Worm (Caenorhabditis elegans) whole organism, L2 larva: ENCODE data around the gene srj-37.

Experiments
- C34F6.9 ChIP-seq: fragments of 150-350 bp; optimal IDR thresholded peaks from 2 replicates; lab custom pipeline; 2014; ENCODE audit warnings: missing biosample characterization, missing genetic modification characterization
- Y55F3AM.14 ChIP-seq: fragments of 200-800 bp; sonication (Bioruptor generic); optimal IDR thresholded peaks from 2 replicates; lab custom pipeline; 2018; ENCODE audit warnings: mild to moderate bottlenecking, missing genetic modification characterization, missing compliant biosample characterization
- alr-1 ChIP-seq: fragments of 150-350 bp; optimal IDR thresholded peaks from 2 replicates; lab custom pipeline; 2014; ENCODE audit warnings: missing biosample characterization, missing genetic modification characterization
- aly-2 ChIP-seq: fragments of 150-350 bp; optimal IDR thresholded peaks from 2 replicates; lab custom pipeline; 2014; ENCODE audit warnings: missing biosample characterization, missing genetic modification characterization
- ama-1 ChIP-seq: fragments of 150-350 bp; optimal IDR thresholded peaks from 2 replicates; lab custom pipeline; 2018; ENCODE audit warnings: inconsistent platforms
- ceh-16 ChIP-seq: fragments of 150-350 bp; optimal IDR thresholded peaks from 2 replicates; lab custom pipeline; 2014; ENCODE audit warnings: missing biosample characterization, missing genetic modification characterization
- ceh-82 ChIP-seq: fragments of 150-350 bp; optimal IDR thresholded peaks from 2 replicates; lab custom pipeline; 2014; ENCODE audit warnings: missing biosample characterization, missing genetic modification characterization
- elt-3 ChIP-seq: sonication (generic microtip); optimal IDR thresholded peaks from 2 replicates; lab custom pipeline; 2017; ENCODE audit warnings: missing biosample characterization, missing genetic modification characterization
- fos-1 ChIP-seq: fragments of 150-350 bp; optimal IDR thresholded peaks from 2 replicates; lab custom pipeline; 2014; ENCODE audit warnings: missing biosample characterization, missing genetic modification characterization
- lsy-2 ChIP-seq, 2 experiments: fragments of 150-350 bp in 1 of 2; sonication (generic microtip) in 1 of 2; optimal IDR thresholded peaks; 2 replicates each; lab custom pipeline; 2014 to 2017; ENCODE audit warnings: missing biosample characterization in 2 of 2, missing genetic modification characterization in 2 of 2
- mab-5 ChIP-seq: fragments of 150-350 bp; optimal IDR thresholded peaks from 2 replicates; lab custom pipeline; 2014; ENCODE audit warnings: missing biosample characterization, missing genetic modification characterization
- mdl-1 ChIP-seq, 2 experiments: fragments of 150-350 bp in 1 of 2; sonication (generic microtip) in 1 of 2; optimal IDR thresholded peaks; 2 replicates each; lab custom pipeline; 2017; ENCODE audit warnings: missing biosample characterization in 2 of 2, missing genetic modification characterization in 2 of 2
- nhr-11 ChIP-seq: fragments of 150-350 bp; optimal IDR thresholded peaks from 2 replicates; lab custom pipeline; 2014; ENCODE audit warnings: missing biosample characterization, missing genetic modification characterization
- nhr-21 ChIP-seq: fragments of 150-350 bp; optimal IDR thresholded peaks from 2 replicates; lab custom pipeline; 2014; ENCODE audit warnings: missing biosample characterization, missing genetic modification characterization
- nhr-237 ChIP-seq: fragments of 150-350 bp; optimal IDR thresholded peaks from 2 replicates; lab custom pipeline; 2014; ENCODE audit warnings: missing biosample characterization, missing genetic modification characterization
- zag-1 ChIP-seq: fragments of 150-350 bp; optimal IDR thresholded peaks from 2 replicates; lab custom pipeline; 2014; ENCODE audit warnings: missing biosample characterization, missing genetic modification characterization
- ztf-4 ChIP-seq: fragments of 150-350 bp; optimal IDR thresholded peaks from 2 replicates; lab custom pipeline; 2014; ENCODE audit warnings: missing biosample characterization, missing genetic modification characterization

The srj-37 gene

DNA sequence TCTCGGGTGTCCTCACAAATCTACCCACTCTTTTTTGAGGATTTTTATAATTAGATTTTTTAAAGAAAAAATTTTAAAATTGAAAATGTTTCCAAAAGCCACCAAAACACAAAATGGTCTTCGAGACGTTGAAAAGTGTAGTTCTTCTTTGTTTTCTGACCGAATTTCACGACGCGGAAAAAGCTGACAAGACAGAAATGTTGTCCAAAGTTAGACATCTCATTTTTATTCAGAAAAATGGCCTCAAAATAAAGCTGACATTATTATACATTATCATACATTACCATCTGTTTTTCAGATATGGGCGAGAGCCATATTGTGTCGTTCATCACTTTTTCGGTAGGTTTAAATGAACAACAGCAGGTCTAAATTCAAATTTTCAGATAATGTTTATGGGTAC is 41.2 kb downstream of the srj-37 start, which contains the start of gene srx-22:
Gene srx-22, plus strand, starts transcription at position 301 of the 400 bp plus-strand sequence.
- TF ChIP-seq ceh-82 (tag; lab: Kevin White, UChicago) (no peak), ceh-16 (tag; lab: Kevin White, UChicago) (no peak), lsy-2 (tag; optimal IDR thresholded peaks at IDR 0.05; lab: Kevin White, UChicago) (no peak), C34F6.9 (no peak), aly-2 (tag; lab: Kevin White, UChicago) (no peak), alr-1 (tag; lab: Kevin White, UChicago) (no peak), nhr-21 (tag; lab: Kevin White, UChicago) (no peak), ama-1 (no peak), nhr-11 (tag; lab: Kevin White, UChicago) (no peak)

DNA sequence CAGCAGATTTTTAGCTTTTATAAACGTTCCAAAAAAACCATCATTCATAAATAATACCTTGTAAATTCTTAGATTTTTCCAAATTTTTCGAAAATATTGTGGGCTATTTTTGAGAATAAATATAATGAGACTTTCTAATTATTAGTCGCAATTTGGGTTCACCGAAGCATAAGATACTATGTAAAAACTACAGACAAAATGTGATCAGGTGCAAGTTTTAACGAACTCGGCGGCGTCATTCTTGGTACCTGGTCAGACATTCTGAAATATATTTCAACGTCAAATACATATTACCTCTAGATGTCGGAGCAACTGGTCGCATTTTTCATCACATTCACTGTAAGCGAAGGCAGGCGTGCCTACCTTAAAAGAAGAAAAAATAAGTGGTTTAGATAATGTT is 43.6 kb downstream of the srj-37 start, which contains the start of gene srx-23:
Gene srx-23, plus strand, starts transcription at position 301 of the 400 bp plus-strand sequence.
- TF ChIP-seq Y55F3AM.14 (GFP tag; lab: Kevin White, UChicago): no peak
- no peak for TF ChIP-seq mdl-1 (tag; optimal IDR thresholded peaks at IDR 0.05; lab: Kevin White, UChicago)
- no peak for TF ChIP-seq mab-5
- no peak for TF ChIP-seq lsy-2 (tag; optimal IDR thresholded peaks at IDR 0.05; lab: Kevin White, UChicago)
- no peak for TF ChIP-seq nhr-237 (tag; lab: Kevin White, UChicago)
- TF ChIP-seq ztf-4: no peak
- no peak for TF ChIP-seq ama-1

DNA sequence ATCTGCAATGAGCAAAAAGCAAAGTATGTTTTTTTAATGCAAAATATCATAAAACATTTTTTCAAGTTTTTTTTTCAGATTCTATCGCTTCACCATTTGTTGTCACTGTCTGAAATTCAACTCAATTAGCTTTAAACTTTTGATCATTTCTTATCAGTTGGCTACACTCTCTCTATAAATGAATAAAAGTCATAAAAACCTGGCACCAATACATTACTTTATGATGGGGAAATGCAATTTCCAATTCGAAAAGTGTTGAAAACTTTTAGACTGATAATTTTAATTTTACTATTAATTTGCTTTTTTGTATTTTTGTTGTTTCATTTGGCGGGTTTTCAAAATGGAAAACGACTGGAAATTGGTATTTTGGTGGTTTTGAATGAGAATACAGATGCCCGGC is 45.4 kb downstream of the srj-37 start, which contains the start of gene F31F4.1:
Gene F31F4.1, plus strand, starts transcription at position 203 of the 400 bp plus-strand sequence.
- TF ChIP-seq elt-3 (tag; lab: Kevin White, UChicago) (no peak), fos-1 (peak; percentile 29)

DNA sequence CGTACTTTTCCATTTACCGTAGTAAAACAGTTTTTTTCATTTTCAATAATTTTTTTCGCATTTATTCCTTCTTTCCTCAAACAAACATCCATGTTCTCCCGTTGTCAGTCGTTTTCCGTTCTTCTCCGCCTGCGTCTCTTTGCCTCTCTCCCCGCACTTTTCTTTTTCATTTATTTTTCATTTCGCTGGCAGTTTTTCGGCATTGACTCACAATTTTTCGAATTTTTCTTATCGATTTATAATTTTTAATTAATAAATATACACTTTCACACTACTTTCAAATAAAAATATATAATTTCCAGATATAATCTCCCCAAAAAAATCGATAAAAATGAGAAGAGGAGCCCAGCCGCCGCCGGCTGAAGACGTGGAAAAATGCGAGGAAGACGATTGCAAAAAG is 49.0 kb downstream of the srj-37 start, which contains the start of gene H25P19.1:
Gene H25P19.1, plus strand, starts transcription at position 301 of the 400 bp plus-strand sequence.
- no peak for TF ChIP-seq ceh-82 (tag; lab: Kevin White, UChicago)
- no peak for TF ChIP-seq zag-1 (tag; lab: Kevin White, UChicago)
- TF ChIP-seq elt-3 (tag; lab: Kevin White, UChicago): no peak
